Worm (Caenorhabditis elegans): ENCODE measurements around the gene fbf-1.

ce11 chrII:6055927-6056326, 24.7 kb downstream of the fbf-1 start, which contains the start of gene R12C12.7:
- no peak for TF ChIP-seq ztf-11 (tag; optimal IDR thresholded peaks at IDR 0.05)
- no peak for TF ChIP-seq ZK546.5 (tag; optimal IDR thresholded peaks at IDR 0.05)
- no peak for TF ChIP-seq skn-1 (tag; optimal IDR thresholded peaks at IDR 0.05)
- TF ChIP-seq php-3 (GFP tag; IDR thresholded peaks at IDR 0.05), result no peak

Data from whole organism, L4 larva.